Fruit fly (Drosophila melanogaster) whole organism, embryonic: ENCODE data around the gene lectin-24A.

ENCODE experiments used
- CG6175 ChIP-seq: fragments of 200-800 bp; sonication (Bioruptor generic); IDR thresholded peaks from 3 replicates; pipeline ENCODE4 v1.3.6; 2022; ENCODE audit warnings: missing biosample characterization, missing genetic modification characterization
- CG6813 ChIP-seq: fragments of 200-800 bp; sonication (Bioruptor generic); optimal IDR thresholded peaks from 2 replicates; lab custom pipeline; 2017; ENCODE audit warnings: missing biosample characterization, missing genetic modification characterization, mild to moderate bottlenecking, moderate library complexity, missing genetic modification reagents
- Xbp1 ChIP-seq: fragments of 200-800 bp; sonication (Bioruptor generic); optimal IDR thresholded peaks from 3 replicates; lab custom pipeline; 2016; ENCODE audit warnings: missing biosample characterization, mild to moderate bottlenecking, missing genetic modification characterization
- Xrp1 ChIP-seq: fragments of 200-800 bp; sonication (Bioruptor generic); IDR thresholded peaks from 2 replicates; pipeline ENCODE4 v1.3.6; 2022; ENCODE audit warnings: missing biosample characterization, missing genetic modification characterization
- dimm ChIP-seq: fragments of 200-800 bp; sonication (Bioruptor generic); IDR thresholded peaks from 2 replicates; pipeline ENCODE4 v1.3.6; 2022; ENCODE audit warnings: missing biosample characterization, missing genetic modification characterization
- gro ChIP-seq: fragments of 200-800 bp; sonication (Bioruptor generic); optimal IDR thresholded peaks from 2 replicates; lab custom pipeline; 2016; ENCODE audit warnings: missing biosample characterization, missing genetic modification characterization
- ind ChIP-seq: fragments of 200-800 bp; sonication (Bioruptor generic); optimal IDR thresholded peaks from 3 replicates; lab custom pipeline; 2016; ENCODE audit warnings: missing biosample characterization, missing genetic modification characterization
- pan ChIP-seq, 4 experiments: fragments of >200 bp in 3 of 4; fragments of 200-800 bp in 1 of 4; sonication (Bioruptor generic) in 1 of 4; optimal IDR thresholded peaks in 3 of 4; IDR thresholded peaks in 1 of 4; 2 replicates each; pipeline versions ENCODE4 v1.3.6 to Lab custom; 2017 to 2022; ENCODE audit warnings: missing biosample characterization in 2 of 4, missing genetic modification characterization in 2 of 4, mixed read lengths in 1 of 4
- stc ChIP-seq: fragments of 200-800 bp; sonication (Bioruptor generic); IDR thresholded peaks from 2 replicates; pipeline ENCODE4 v1.3.6; 2022; ENCODE audit warnings: missing biosample characterization, missing genetic modification characterization

- TF ChIP-seq Xrp1 = no peak
- TF ChIP-seq pan (optimal IDR thresholded peaks at IDR 0.05; lab: Kevin White, UChicago) = no peak
- peak in 1 of 2 experiments; percentile 60 for TF ChIP-seq pan (GFP tag; optimal IDR thresholded peaks at IDR 0.05 in 1 of 2, IDR thresholded peaks at IDR 0.05 in 1 of 2)
- no peak for TF ChIP-seq CG6813 (GFP tag; lab: Kevin White, UChicago)
- TF ChIP-seq gro = peak; percentile 96
- no peak for TF ChIP-seq dimm (GFP tag; lab: Robert Waterston, UW)
- TF ChIP-seq ind = peak; percentile 59
- no peak for TF ChIP-seq stc
- TF ChIP-seq Xbp1 (GFP tag; lab: Kevin White, UChicago) = peak; percentile 27
- no peak for TF ChIP-seq CG6175
These were observed 14.3 kb downstream of the lectin-24A start, which contains the start of gene CG2816 for dm6 chr2L:3703260-3703659.
